Worm (Caenorhabditis elegans) whole organism, young adult: Measurements from ENCODE around the gene W03D2.9.

Experiments used
- F33H1.4 ChIP-seq: fragments of 200-800 bp; sonication (Bioruptor generic); IDR thresholded peaks from 2 replicates; pipeline ENCODE4 v1.3.6; 2022; ENCODE audit warnings: missing genetic modification reagents, missing genetic modification characterization, missing compliant biosample characterization
- ama-1 ChIP-seq, 3 experiments: fragments of 150-350 bp in 1 of 3; sonication (generic microtip) in 2 of 3; optimal IDR thresholded peaks; 2 replicates each; lab custom pipeline; 2014 to 2018; ENCODE audit warnings: missing biosample characterization in 2 of 3, missing genetic modification characterization in 2 of 3, missing genetic modification reagents in 2 of 3
- attf-5 ChIP-seq: fragments of 200-800 bp; sonication (Bioruptor generic); optimal IDR thresholded peaks from 2 replicates; lab custom pipeline; 2018; ENCODE audit warnings: mild to moderate bottlenecking, missing genetic modification characterization, missing compliant biosample characterization
- egrh-3 ChIP-seq: fragments of 200-800 bp; sonication (Bioruptor generic); IDR thresholded peaks from 2 replicates; pipeline ENCODE4 v1.3.6; 2022; ENCODE audit warnings: missing genetic modification reagents, missing genetic modification characterization, missing compliant biosample characterization
- fkh-3 ChIP-seq: sonication (generic microtip); optimal IDR thresholded peaks from 2 replicates; lab custom pipeline; 2016; ENCODE audit warnings: mild to moderate bottlenecking, missing genetic modification characterization, missing compliant biosample characterization
- pbrm-1 ChIP-seq: fragments of 200-800 bp; sonication (Bioruptor generic); IDR thresholded peaks from 2 replicates; pipeline ENCODE4 v1.3.6; 2022; ENCODE audit warnings: missing genetic modification reagents, missing genetic modification characterization, missing compliant biosample characterization
- sea-2 ChIP-seq: fragments of 200-800 bp; sonication (Bioruptor generic); IDR thresholded peaks from 2 replicates; pipeline ENCODE4 v1.3.6; 2022; ENCODE audit warnings: missing genetic modification characterization, missing compliant biosample characterization
- snpc-1.1 ChIP-seq: sonication (generic microtip); optimal IDR thresholded peaks from 2 replicates; lab custom pipeline; 2017; ENCODE audit warnings: missing genetic modification characterization, mild to moderate bottlenecking, missing compliant biosample characterization, antibody characterized with exemption, moderate library complexity, missing genotype, missing genetic modification reagents; ENCODE audit not compliant: insufficient read depth
- unc-62 ChIP-seq: fragments of 150-350 bp; optimal IDR thresholded peaks from 2 replicates; lab custom pipeline; 2014; ENCODE audit warnings: missing biosample characterization, missing genetic modification reagents, missing genetic modification characterization

ce11 chrIV:4055297-4055696 lies 19.2 kb downstream of the W03D2.9 start:
- no peak for TF ChIP-seq ama-1 (optimal IDR thresholded peaks at IDR 0.05; lab: Kevin White, UChicago)
- TF ChIP-seq ama-1 (GFP tag; optimal IDR thresholded peaks at IDR 0.05; lab: Kevin White, UChicago) = no peak
- TF ChIP-seq fkh-3 (tag; lab: Kevin White, UChicago) = no peak
- TF ChIP-seq sea-2 (GFP tag; lab: Robert Waterston, UW) = no peak
- no peak for TF ChIP-seq F33H1.4 (GFP tag; lab: Robert Waterston, UW)
- no peak for TF ChIP-seq unc-62 (GFP tag; lab: Kevin White, UChicago)
- TF ChIP-seq attf-5 (GFP tag; lab: Kevin White, UChicago) = no peak
- TF ChIP-seq pbrm-1 (GFP tag; lab: Robert Waterston, UW) = no peak
- TF ChIP-seq snpc-1.1 (tag; lab: Kevin White, UChicago) = no peak
- no peak for TF ChIP-seq egrh-3 (GFP tag; lab: Robert Waterston, UW)
